6 worm cellular contexts compared by ENCODE assay signal in the genomic region with DNA sequence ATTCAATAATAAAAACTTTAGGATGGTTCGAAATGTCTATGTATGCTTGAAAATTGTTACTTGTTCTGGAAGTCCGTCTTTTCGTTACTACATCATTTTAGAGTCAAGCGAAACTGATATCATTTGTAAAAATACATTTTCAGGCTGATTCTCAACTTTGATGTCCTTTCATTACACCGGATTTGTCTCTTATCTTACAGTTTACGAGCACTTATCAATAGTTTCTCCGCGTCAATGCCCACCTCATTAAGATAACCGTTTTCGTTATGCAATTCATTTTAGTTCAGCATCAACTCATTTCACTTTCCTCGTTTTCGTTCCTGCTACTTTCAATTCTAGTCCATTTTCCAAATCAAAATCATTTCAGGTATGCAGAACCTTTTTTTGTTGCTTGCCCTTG.
A peak's percentile ranks its signal among the peaks of the same experiment; 100 is the strongest.
TF ChIP-seq lines count a peak whose summit lies in the region.

A gene (plus strand): TSS at position 368 of the 400 bp plus-strand sequence.

TF ChIP-seq in whole organism, L1 larva, 84 proteins besides CTCF, POLR2A, EP300 and RAD21:
- TF ChIP-seq efl-1 (optimal IDR thresholded peaks at IDR 0.05; lab: Kevin White, UChicago) (no peak), efl-1 (GFP tag; optimal IDR thresholded peaks at IDR 0.05 in 1 of 2; lab: Kevin White, UChicago) (peak in 1 of 2 experiments; percentile 49), ceh-88 (GFP tag; IDR thresholded peaks at IDR 0.05; lab: Robert Waterston, UW) (no peak), elt-2 (tag; optimal IDR thresholded peaks at IDR 0.05; lab: Kevin White, UChicago) (peak; percentile 83), lin-35 (GFP tag; optimal IDR thresholded peaks at IDR 0.05; lab: Kevin White, UChicago) (peak in 1 of 2 experiments; percentile 10)

TF ChIP-seq in whole organism, L2 larva, 48 proteins besides CTCF, POLR2A, EP300 and RAD21:
- TF ChIP-seq ceh-82 (tag; optimal IDR thresholded peaks at IDR 0.05; lab: Kevin White, UChicago) (no peak), fos-1 (tag; optimal IDR thresholded peaks at IDR 0.05; lab: Kevin White, UChicago) (peak; percentile 79), R02D3.7 (tag; optimal IDR thresholded peaks at IDR 0.05; lab: Kevin White, UChicago) (no peak), sma-9 (GFP tag; optimal IDR thresholded peaks at IDR 0.05; lab: Kevin White, UChicago) (peak; percentile 49), sma-9 (tag; optimal IDR thresholded peaks at IDR 0.05; lab: Kevin White, UChicago) (no peak), peb-1 (tag; optimal IDR thresholded peaks at IDR 0.05; lab: Kevin White, UChicago) (no peak), aly-2 (tag; optimal IDR thresholded peaks at IDR 0.05; lab: Kevin White, UChicago) (no peak)

TF ChIP-seq in whole organism, L3 larva, 47 proteins besides CTCF, POLR2A, EP300 and RAD21:
- TF ChIP-seq mdl-1 (tag; optimal IDR thresholded peaks at IDR 0.05; lab: Kevin White, UChicago): no peak
- no peak for TF ChIP-seq ama-1 (optimal IDR thresholded peaks at IDR 0.05; lab: Kevin White, UChicago)
- TF ChIP-seq elt-2 (tag; optimal IDR thresholded peaks at IDR 0.05; lab: Kevin White, UChicago): peak; percentile 91
- peak; percentile 89 for TF ChIP-seq pqm-1 (tag; optimal IDR thresholded peaks at IDR 0.05; lab: Kevin White, UChicago)
- no peak for TF ChIP-seq elt-3 (tag; optimal IDR thresholded peaks at IDR 0.05; lab: Kevin White, UChicago)

TF ChIP-seq in whole organism, L4 larva, 104 proteins besides CTCF, POLR2A, EP300 and RAD21:
- peak; percentile 68 for TF ChIP-seq nhr-28 (tag; optimal IDR thresholded peaks at IDR 0.05; lab: Kevin White, UChicago)
- TF ChIP-seq Y75B8A.6 (GFP tag; IDR thresholded peaks at IDR 0.05; lab: Robert Waterston, UW): no peak
- no peak for TF ChIP-seq hmg-1.1 (GFP tag; IDR thresholded peaks at IDR 0.05; lab: Robert Waterston, UW)
- TF ChIP-seq dve-1 (tag; optimal IDR thresholded peaks at IDR 0.05; lab: Kevin White, UChicago; ENCODE audit: insufficient read depth): peak; percentile 74
- no peak for TF ChIP-seq F44E2.7 (GFP tag; IDR thresholded peaks at IDR 0.05; lab: Robert Waterston, UW)
- TF ChIP-seq attf-4 (tag; optimal IDR thresholded peaks at IDR 0.05; lab: Kevin White, UChicago): no peak
- no peak for TF ChIP-seq unc-62 (GFP tag; optimal IDR thresholded peaks at IDR 0.05 in 1 of 2; lab: Kevin White, UChicago)
- no peak for TF ChIP-seq unc-62 (tag; optimal IDR thresholded peaks at IDR 0.05; lab: Kevin White, UChicago)
- TF ChIP-seq dmd-8 (GFP tag; IDR thresholded peaks at IDR 0.05; lab: Robert Waterston, UW): no peak
- TF ChIP-seq ztf-11 (tag; optimal IDR thresholded peaks at IDR 0.05; lab: Kevin White, UChicago): no peak
- TF ChIP-seq pqm-1 (tag; optimal IDR thresholded peaks at IDR 0.05; lab: Kevin White, UChicago): peak; percentile 95
- TF ChIP-seq egl-43 (GFP tag; IDR thresholded peaks at IDR 0.05; lab: Robert Waterston, UW): no peak
- peak; percentile 20 for TF ChIP-seq nhr-77 (tag; optimal IDR thresholded peaks at IDR 0.05; lab: Kevin White, UChicago)
- 0 out of 2 replicates have a peak, but pooled peaks have one; percentile 53 for TF ChIP-seq php-3 (GFP tag; IDR thresholded peaks at IDR 0.05; lab: Robert Waterston, UW)
- TF ChIP-seq hlh-11 (tag; optimal IDR thresholded peaks at IDR 0.05; lab: Kevin White, UChicago): peak; percentile 57
- peak; percentile 69 for TF ChIP-seq dmd-6 (GFP tag; IDR thresholded peaks at IDR 0.05; lab: Robert Waterston, UW)
- peak; percentile 28; the same call in 1 of the 2 replicates for TF ChIP-seq tra-1 (GFP tag; IDR thresholded peaks at IDR 0.05; lab: Robert Waterston, UW)
- no peak for TF ChIP-seq nhr-102 (tag; optimal IDR thresholded peaks at IDR 0.05; lab: Kevin White, UChicago)
- no peak for TF ChIP-seq daf-16 (GFP tag; optimal IDR thresholded peaks at IDR 0.05; lab: Kevin White, UChicago)
- TF ChIP-seq daf-16 (tag; optimal IDR thresholded peaks at IDR 0.05; lab: Kevin White, UChicago): peak; percentile 63

TF ChIP-seq in whole organism, late embryonic, 69 proteins besides CTCF, POLR2A, EP300 and RAD21:
- no peak for TF ChIP-seq Y22D7AL.16 (tag; optimal IDR thresholded peaks at IDR 0.05; lab: Kevin White, UChicago)
- peak; percentile 69 for TF ChIP-seq elt-2 (tag; optimal IDR thresholded peaks at IDR 0.05; lab: Kevin White, UChicago)

TF ChIP-seq in whole organism, young adult, 124 proteins besides CTCF, POLR2A, EP300 and RAD21:
- TF ChIP-seq T07F8.4 (tag; optimal IDR thresholded peaks at IDR 0.05; lab: Kevin White, UChicago) (no peak), C06A6.2 (GFP tag; conservative IDR thresholded peaks at IDR 0.05; lab: Robert Waterston, UW) (no peak), dox-1 (GFP tag; IDR thresholded peaks at IDR 0.05; lab: Robert Waterston, UW) (no peak), nhr-80 (tag; optimal IDR thresholded peaks at IDR 0.05; lab: Kevin White, UChicago) (peak; percentile 73), efl-1 (GFP tag; optimal IDR thresholded peaks at IDR 0.05; lab: Kevin White, UChicago) (no peak), ztf-26 (tag; optimal IDR thresholded peaks at IDR 0.05; lab: Kevin White, UChicago) (no peak)
TF ChIP-seq in whole organism, young adult: peak in this region for 1.
